Worm (Caenorhabditis elegans) whole organism, young adult: ENCODE data around the gene C06B3.6.
A peak's percentile ranks its signal among the peaks of the same experiment; 100 is the strongest.

Source experiments
- B0261.1 ChIP-seq: sonication (generic microtip); optimal IDR thresholded peaks from 2 replicates; lab custom pipeline; 2016; ENCODE audit warnings: mild to moderate bottlenecking, missing genetic modification characterization, moderate library complexity, missing compliant biosample characterization
- B0336.3 ChIP-seq: fragments of 200-800 bp; sonication (Bioruptor generic); IDR thresholded peaks from 2 replicates; pipeline ENCODE4 v1.3.6; 2022; ENCODE audit warnings: missing genetic modification characterization, missing compliant biosample characterization
- C06A6.2 ChIP-seq: fragments of 200-800 bp; sonication (Bioruptor generic); conservative IDR thresholded peaks from 2 replicates; pipeline ENCODE4 v1.3.6; 2022; ENCODE audit warnings: missing genetic modification characterization, missing compliant biosample characterization
- D2030.7 ChIP-seq: fragments of 200-800 bp; sonication (Bioruptor generic); IDR thresholded peaks from 2 replicates; pipeline ENCODE4 v1.3.6; 2022; ENCODE audit warnings: missing genetic modification reagents, missing genetic modification characterization, missing compliant biosample characterization
- F10E7.11 ChIP-seq: sonication (generic microtip); optimal IDR thresholded peaks from 2 replicates; lab custom pipeline; 2017; ENCODE audit warnings: mild to moderate bottlenecking, missing genetic modification characterization, moderate library complexity, missing compliant biosample characterization
- F22D6.2 ChIP-seq: sonication (generic microtip); optimal IDR thresholded peaks from 2 replicates; lab custom pipeline; 2016; ENCODE audit warnings: mild to moderate bottlenecking, missing genetic modification characterization, missing compliant biosample characterization
- F37B4.10 ChIP-seq: fragments of 200-800 bp; sonication (Bioruptor generic); IDR thresholded peaks from 2 replicates; pipeline ENCODE4 v1.3.6; 2022; ENCODE audit warnings: missing genetic modification characterization, missing compliant biosample characterization
- F49E8.2 ChIP-seq: sonication (generic microtip); optimal IDR thresholded peaks from 3 replicates; lab custom pipeline; 2017; ENCODE audit warnings: missing genetic modification characterization, mild to moderate bottlenecking, missing compliant biosample characterization, antibody characterized with exemption, moderate library complexity; ENCODE audit not compliant: insufficient read depth
- F57A8.1 ChIP-seq: fragments of 200-800 bp; sonication (Bioruptor generic); optimal IDR thresholded peaks from 2 replicates; lab custom pipeline; 2018; ENCODE audit warnings: mild to moderate bottlenecking, missing genetic modification characterization, moderate library complexity, missing compliant biosample characterization
- Y53G8AR.9 ChIP-seq: fragments of 200-800 bp; sonication (Bioruptor generic); conservative IDR thresholded peaks from 2 replicates; pipeline ENCODE4 v1.3.6; 2022; ENCODE audit warnings: missing genetic modification reagents, missing genetic modification characterization, missing compliant biosample characterization
- Y67H2A.10 ChIP-seq: fragments of 200-800 bp; sonication (Bioruptor generic); conservative IDR thresholded peaks from 2 replicates; pipeline ENCODE4 v1.3.6; 2022; ENCODE audit warnings: missing genetic modification reagents, missing genetic modification characterization, missing compliant biosample characterization
- aptf-2 ChIP-seq: fragments of 200-800 bp; sonication (Bioruptor generic); conservative IDR thresholded peaks from 2 replicates; pipeline ENCODE4 v1.3.6; 2022; ENCODE audit warnings: missing genetic modification reagents, missing genetic modification characterization, missing compliant biosample characterization
- atf-7 ChIP-seq: sonication (generic microtip); optimal IDR thresholded peaks from 2 replicates; lab custom pipeline; 2017; ENCODE audit warnings: mild to moderate bottlenecking, missing genetic modification characterization, missing compliant biosample characterization
- bed-1 ChIP-seq: fragments of 200-800 bp; sonication (Bioruptor generic); IDR thresholded peaks from 2 replicates; pipeline ENCODE4 v1.3.6; 2022; ENCODE audit warnings: missing genetic modification reagents, missing genetic modification characterization, missing compliant biosample characterization
- ccch-3 ChIP-seq: fragments of 200-800 bp; sonication (Bioruptor generic); optimal IDR thresholded peaks from 2 replicates; lab custom pipeline; 2018; ENCODE audit warnings: mild to moderate bottlenecking, missing genetic modification characterization, missing compliant biosample characterization
- ceh-100 ChIP-seq: fragments of 200-800 bp; sonication (Bioruptor generic); IDR thresholded peaks from 2 replicates; pipeline ENCODE4 v1.3.6; 2022; ENCODE audit warnings: missing genetic modification reagents, missing genetic modification characterization, missing compliant biosample characterization
- die-1 ChIP-seq: sonication (generic microtip); optimal IDR thresholded peaks from 2 replicates; lab custom pipeline; 2016; ENCODE audit warnings: missing genotype, mild to moderate bottlenecking, missing genetic modification characterization, missing compliant biosample characterization
- egl-44 ChIP-seq: fragments of 200-800 bp; sonication (Bioruptor generic); IDR thresholded peaks from 2 replicates; pipeline ENCODE4 v1.3.6; 2022; ENCODE audit warnings: missing genetic modification reagents, missing genetic modification characterization, missing compliant biosample characterization
- ekl-4 ChIP-seq: fragments of 200-800 bp; sonication (Bioruptor generic); IDR thresholded peaks from 2 replicates; pipeline ENCODE4 v1.3.6; 2022; ENCODE audit warnings: missing genetic modification reagents, missing genetic modification characterization, missing compliant biosample characterization
- gei-17 ChIP-seq: fragments of 200-800 bp; sonication (Bioruptor generic); optimal IDR thresholded peaks from 2 replicates; lab custom pipeline; 2018; ENCODE audit warnings: mild to moderate bottlenecking, missing genetic modification characterization, missing compliant biosample characterization
- hlh-12 ChIP-seq: sonication (generic microtip); optimal IDR thresholded peaks from 2 replicates; lab custom pipeline; 2016; ENCODE audit warnings: missing genetic modification characterization, missing compliant biosample characterization
- hmg-1.2 ChIP-seq: fragments of 200-800 bp; sonication (Bioruptor generic); IDR thresholded peaks from 2 replicates; pipeline ENCODE4 v1.3.6; 2022; ENCODE audit warnings: missing genetic modification reagents, missing genetic modification characterization, missing compliant biosample characterization
- hrde-1 ChIP-seq: sonication (generic microtip); optimal IDR thresholded peaks from 2 replicates; lab custom pipeline; 2016; ENCODE audit warnings: missing genetic modification characterization, mild to moderate bottlenecking, missing compliant biosample characterization, moderate library complexity, missing genotype, missing genetic modification reagents, borderline replicate concordance
- hsf-1 ChIP-seq: fragments of 200-800 bp; sonication (Bioruptor generic); IDR thresholded peaks from 2 replicates; pipeline ENCODE4 v1.3.6; 2022; ENCODE audit warnings: missing genetic modification reagents, missing genetic modification characterization, missing compliant biosample characterization
- lag-1 ChIP-seq: fragments of 200-800 bp; sonication (Bioruptor generic); IDR thresholded peaks from 2 replicates; pipeline ENCODE4 v1.3.6; 2022; ENCODE audit warnings: missing genetic modification reagents, missing genetic modification characterization, missing compliant biosample characterization
- let-526 ChIP-seq: fragments of 200-800 bp; sonication (Bioruptor generic); IDR thresholded peaks from 2 replicates; pipeline ENCODE4 v1.3.6; 2022; ENCODE audit warnings: missing genetic modification reagents, missing genetic modification characterization, missing compliant biosample characterization
- lin-40 ChIP-seq: sonication (generic microtip); optimal IDR thresholded peaks from 2 replicates; lab custom pipeline; 2016; ENCODE audit warnings: missing genetic modification characterization, mild to moderate bottlenecking, missing compliant biosample characterization, missing genotype, missing genetic modification reagents
- lsl-1 ChIP-seq: fragments of 200-800 bp; sonication (Bioruptor generic); optimal IDR thresholded peaks from 2 replicates; lab custom pipeline; 2018; ENCODE audit warnings: mild to moderate bottlenecking, missing genetic modification characterization, moderate library complexity, missing compliant biosample characterization
- madf-8 ChIP-seq: fragments of 200-800 bp; sonication (Bioruptor generic); conservative IDR thresholded peaks from 2 replicates; pipeline ENCODE4 v1.3.6; 2022; ENCODE audit warnings: missing genetic modification reagents, missing genetic modification characterization, missing compliant biosample characterization
- mcd-1 ChIP-seq: fragments of 200-800 bp; sonication (Bioruptor generic); IDR thresholded peaks from 2 replicates; pipeline ENCODE4 v1.3.6; 2022; ENCODE audit warnings: missing genetic modification reagents, missing genetic modification characterization, missing compliant biosample characterization
- mel-28 ChIP-seq: sonication (generic microtip); optimal IDR thresholded peaks from 2 replicates; lab custom pipeline; 2016; ENCODE audit warnings: borderline replicate concordance, mild to moderate bottlenecking, missing genetic modification characterization, missing compliant biosample characterization
- mxl-1 ChIP-seq: sonication (generic microtip); optimal IDR thresholded peaks from 2 replicates; lab custom pipeline; 2016; ENCODE audit warnings: missing genetic modification characterization, missing compliant biosample characterization
- nfya-2 ChIP-seq: fragments of 200-800 bp; sonication (Bioruptor generic); IDR thresholded peaks from 2 replicates; pipeline ENCODE4 v1.3.6; 2022; ENCODE audit warnings: missing genetic modification reagents, missing genetic modification characterization, missing compliant biosample characterization
- nfyb-1 ChIP-seq: fragments of 200-800 bp; sonication (Bioruptor generic); IDR thresholded peaks from 2 replicates; pipeline ENCODE4 v1.3.6; 2022; ENCODE audit warnings: missing genetic modification reagents, missing genetic modification characterization, missing compliant biosample characterization
- nhr-120 ChIP-seq: fragments of 200-800 bp; sonication (Bioruptor generic); IDR thresholded peaks from 2 replicates; pipeline ENCODE4 v1.3.6; 2022; ENCODE audit warnings: missing genetic modification characterization, missing compliant biosample characterization
- pbrm-1 ChIP-seq: fragments of 200-800 bp; sonication (Bioruptor generic); IDR thresholded peaks from 2 replicates; pipeline ENCODE4 v1.3.6; 2022; ENCODE audit warnings: missing genetic modification reagents, missing genetic modification characterization, missing compliant biosample characterization
- pha-4 ChIP-seq: fragments of 150-350 bp; sonication (generic microtip); optimal IDR thresholded peaks from 2 replicates; lab custom pipeline; 2014; ENCODE audit warnings: missing biosample characterization, missing genetic modification reagents, missing genetic modification characterization
- rcor-1 ChIP-seq: fragments of 200-800 bp; sonication (Bioruptor generic); IDR thresholded peaks from 2 replicates; pipeline ENCODE4 v1.3.6; 2022; ENCODE audit warnings: missing genetic modification reagents, missing genetic modification characterization, missing compliant biosample characterization
- repo-1 ChIP-seq: sonication (generic microtip); optimal IDR thresholded peaks from 2 replicates; lab custom pipeline; 2017; ENCODE audit warnings: mild to moderate bottlenecking, missing genetic modification characterization, missing compliant biosample characterization
- sea-2 ChIP-seq: fragments of 200-800 bp; sonication (Bioruptor generic); IDR thresholded peaks from 2 replicates; pipeline ENCODE4 v1.3.6; 2022; ENCODE audit warnings: missing genetic modification characterization, missing compliant biosample characterization
- snpc-1.1 ChIP-seq: sonication (generic microtip); optimal IDR thresholded peaks from 2 replicates; lab custom pipeline; 2017; ENCODE audit warnings: missing genetic modification characterization, mild to moderate bottlenecking, missing compliant biosample characterization, antibody characterized with exemption, moderate library complexity, missing genotype, missing genetic modification reagents; ENCODE audit not compliant: insufficient read depth
- sptf-2 ChIP-seq: fragments of 200-800 bp; sonication (Bioruptor generic); optimal IDR thresholded peaks from 2 replicates; lab custom pipeline; 2018; ENCODE audit warnings: mild to moderate bottlenecking, missing genetic modification characterization, missing compliant biosample characterization
- tbp1 ChIP-seq: fragments of 200-800 bp; sonication (Bioruptor generic); optimal IDR thresholded peaks from 2 replicates; lab custom pipeline; 2018; ENCODE audit warnings: mild to moderate bottlenecking, missing genetic modification characterization, missing compliant biosample characterization
- unc-62 ChIP-seq: fragments of 150-350 bp; optimal IDR thresholded peaks from 2 replicates; lab custom pipeline; 2014; ENCODE audit warnings: missing biosample characterization, missing genetic modification reagents, missing genetic modification characterization
- zfh-2 ChIP-seq: fragments of 200-800 bp; sonication (Bioruptor generic); conservative IDR thresholded peaks from 2 replicates; pipeline ENCODE4 v1.3.6; 2022; ENCODE audit warnings: missing genetic modification reagents, missing genetic modification characterization, missing compliant biosample characterization
- ztf-18 ChIP-seq: sonication (generic microtip); optimal IDR thresholded peaks from 2 replicates; lab custom pipeline; 2016; ENCODE audit warnings: missing genotype, mild to moderate bottlenecking, missing genetic modification characterization, missing compliant biosample characterization
- ztf-22 ChIP-seq: fragments of 200-800 bp; sonication (Bioruptor generic); optimal IDR thresholded peaks from 2 replicates; lab custom pipeline; 2018; ENCODE audit warnings: mild to moderate bottlenecking, missing genetic modification characterization, moderate library complexity, missing compliant biosample characterization
- ztf-25 ChIP-seq: fragments of 200-800 bp; sonication (Bioruptor generic); IDR thresholded peaks from 2 replicates; pipeline ENCODE4 v1.3.6; 2022; ENCODE audit warnings: missing genetic modification reagents, missing genetic modification characterization, missing compliant biosample characterization
- ztf-26 ChIP-seq: sonication (generic microtip); optimal IDR thresholded peaks from 2 replicates; lab custom pipeline; 2017; ENCODE audit warnings: missing genetic modification characterization, missing compliant biosample characterization
- ztf-3 ChIP-seq: fragments of 200-800 bp; sonication (Bioruptor generic); optimal IDR thresholded peaks from 2 replicates; lab custom pipeline; 2018; ENCODE audit warnings: mild to moderate bottlenecking, missing genetic modification characterization, missing compliant biosample characterization

The C06B3.6 gene

ce11 chrV:13909400-13909799, 633 bp upstream of the C06B3.6 start, which contains the start of gene C06B3.7 (continued):
- TF ChIP-seq ztf-18 (tag; lab: Kevin White, UChicago) = no peak
- peak; percentile 91 for TF ChIP-seq pha-4
- no peak for TF ChIP-seq repo-1 (tag; lab: Kevin White, UChicago)
- no peak for TF ChIP-seq zfh-2
- TF ChIP-seq sea-2 (GFP tag; lab: Robert Waterston, UW) = no peak
- TF ChIP-seq hlh-12 = no peak
- TF ChIP-seq ekl-4 (GFP tag; lab: Robert Waterston, UW) = no peak
- TF ChIP-seq snpc-1.1 = no peak
- TF ChIP-seq hsf-1 (GFP tag; lab: Robert Waterston, UW) = no peak
- no peak for TF ChIP-seq C06A6.2
- TF ChIP-seq B0336.3 (GFP tag; lab: Robert Waterston, UW) = no peak
- no peak for TF ChIP-seq lsl-1 (GFP tag; lab: Kevin White, UChicago)
- no peak for TF ChIP-seq ccch-3 (GFP tag; lab: Kevin White, UChicago)
- no peak for TF ChIP-seq bed-1 (GFP tag; lab: Robert Waterston, UW)
- TF ChIP-seq aptf-2 = no peak
- peak; percentile 55 for TF ChIP-seq tbp1 (GFP tag; lab: Kevin White, UChicago)
- TF ChIP-seq Y67H2A.10 (GFP tag; lab: Robert Waterston, UW) = no peak
- TF ChIP-seq atf-7 = peak; percentile 96
- no peak for TF ChIP-seq gei-17 (GFP tag; lab: Kevin White, UChicago)
- no peak for TF ChIP-seq madf-8 (GFP tag; lab: Robert Waterston, UW)
- peak; percentile 37; the same call in 1 of the 2 replicates for TF ChIP-seq egl-44 (GFP tag; lab: Robert Waterston, UW)
- TF ChIP-seq sptf-2 = no peak
- TF ChIP-seq lin-40 (tag; lab: Kevin White, UChicago) = peak; percentile 71
- TF ChIP-seq Y53G8AR.9 (GFP tag; lab: Robert Waterston, UW) = no peak
- no peak for TF ChIP-seq F22D6.2 (tag; lab: Kevin White, UChicago)
- TF ChIP-seq rcor-1 (GFP tag; lab: Robert Waterston, UW) = 0 out of 2 replicates have a peak, but pooled peaks have one; percentile 8
- no peak for TF ChIP-seq ztf-25 (GFP tag; lab: Robert Waterston, UW)
- no peak for TF ChIP-seq F37B4.10 (GFP tag; lab: Robert Waterston, UW)
- TF ChIP-seq lag-1 (GFP tag; lab: Robert Waterston, UW) = no peak
- no peak for TF ChIP-seq nfya-2 (GFP tag; lab: Robert Waterston, UW)
- TF ChIP-seq F49E8.2 (tag; lab: Kevin White, UChicago) = no peak
- no peak for TF ChIP-seq ztf-3 (GFP tag; lab: Kevin White, UChicago)
- TF ChIP-seq hrde-1 = no peak
- no peak; the same call in 1 of the 2 replicates for TF ChIP-seq hmg-1.2
- TF ChIP-seq B0261.1 = no peak
- peak; percentile 81 for TF ChIP-seq let-526 (GFP tag; lab: Robert Waterston, UW)
- TF ChIP-seq D2030.7 = no peak
- no peak for TF ChIP-seq ztf-22 (GFP tag; lab: Kevin White, UChicago)
- no peak for TF ChIP-seq F57A8.1 (GFP tag; lab: Kevin White, UChicago)
- TF ChIP-seq nhr-120 (GFP tag; lab: Robert Waterston, UW) = no peak
- TF ChIP-seq mel-28 (tag; lab: Kevin White, UChicago) = no peak
- peak; percentile 46; the same call in 1 of the 2 replicates for TF ChIP-seq nfyb-1
- peak; percentile 62 for TF ChIP-seq unc-62 (GFP tag; lab: Kevin White, UChicago)
- no peak for TF ChIP-seq die-1 (tag; lab: Kevin White, UChicago)
- 0 out of 2 replicates have a peak, but pooled peaks have one; percentile 27 for TF ChIP-seq mcd-1
- no peak for TF ChIP-seq ztf-26
- no peak for TF ChIP-seq ceh-100
- TF ChIP-seq F10E7.11 = no peak
- TF ChIP-seq mxl-1 (tag; lab: Kevin White, UChicago) = no peak
- no peak for TF ChIP-seq pbrm-1 (GFP tag; lab: Robert Waterston, UW)
